Worm (Caenorhabditis elegans) whole organism, L2 larva: Measurements from ENCODE around the gene ivph-3.

Source experiments
- lin-13 ChIP-seq: fragments of 150-350 bp; optimal IDR thresholded peaks from 2 replicates; lab custom pipeline; 2014; ENCODE audit warnings: missing biosample characterization, missing genetic modification reagents, missing genetic modification characterization
- mdl-1 ChIP-seq, 2 experiments: fragments of 150-350 bp in 1 of 2; sonication (generic microtip) in 1 of 2; optimal IDR thresholded peaks; 2 replicates each; lab custom pipeline; 2017; ENCODE audit warnings: missing biosample characterization in 2 of 2, missing genetic modification characterization in 2 of 2
- nhr-11 ChIP-seq: fragments of 150-350 bp; optimal IDR thresholded peaks from 2 replicates; lab custom pipeline; 2014; ENCODE audit warnings: missing biosample characterization, missing genetic modification characterization
- sma-9 ChIP-seq, 2 experiments: fragments of 150-350 bp in 1 of 2; sonication (generic microtip) in 1 of 2; optimal IDR thresholded peaks; 2 replicates each; lab custom pipeline; 2014 to 2016; ENCODE audit warnings: missing genetic modification characterization in 2 of 2, mild to moderate bottlenecking in 1 of 2, missing biosample characterization in 1 of 2, missing compliant biosample characterization in 1 of 2, missing genetic modification reagents in 1 of 2, moderate library complexity in 1 of 2
- unc-62 ChIP-seq: fragments of 150-350 bp; optimal IDR thresholded peaks from 2 replicates; lab custom pipeline; 2014; ENCODE audit warnings: missing biosample characterization, missing genetic modification reagents, missing genetic modification characterization

DNA sequence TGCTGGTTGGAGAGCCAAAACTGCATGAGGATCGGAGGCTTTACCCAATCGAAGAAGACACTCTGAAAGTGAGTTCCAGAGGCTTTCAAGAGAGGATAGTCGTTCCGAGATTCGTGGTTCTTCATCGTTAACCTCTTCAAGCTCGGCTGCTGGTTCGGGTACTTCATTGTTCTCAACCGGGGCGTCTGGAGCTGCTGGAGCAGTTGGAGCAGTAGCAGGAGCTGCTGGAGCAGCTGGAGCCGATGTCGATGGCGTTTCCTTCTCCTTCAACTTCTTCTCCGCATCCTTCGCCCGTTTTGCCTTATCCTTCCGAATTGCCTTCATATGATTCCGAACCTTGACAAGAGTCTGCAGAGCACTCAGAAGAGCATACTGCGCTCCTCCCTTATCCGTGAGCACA lies 18.2 kb upstream of the ivph-3 start:
- TF ChIP-seq unc-62 (GFP tag; lab: Kevin White, UChicago) (no peak), lin-13 (no peak), sma-9 (GFP tag; optimal IDR thresholded peaks at IDR 0.05; lab: Kevin White, UChicago) (no peak), sma-9 (tag; optimal IDR thresholded peaks at IDR 0.05; lab: Kevin White, UChicago) (no peak), nhr-11 (tag; lab: Kevin White, UChicago) (no peak), mdl-1 (tag; optimal IDR thresholded peaks at IDR 0.05; lab: Kevin White, UChicago) (no peak)
